Worm (Caenorhabditis elegans): ENCODE results near the gene hrpa-1.

The hrpa-1 gene

ce11 chrIV:3383203-3383602, 44.5 kb upstream of the hrpa-1 start:
- no peak for TF ChIP-seq nhr-11 (tag; optimal IDR thresholded peaks at IDR 0.05)
- TF ChIP-seq R02D3.7 (tag; optimal IDR thresholded peaks at IDR 0.05): no peak
- TF ChIP-seq daf-12 (tag; optimal IDR thresholded peaks at IDR 0.05): no peak
- no peak for TF ChIP-seq nhr-237 (tag; optimal IDR thresholded peaks at IDR 0.05)
- TF ChIP-seq tbx-2 (tag; optimal IDR thresholded peaks at IDR 0.05): no peak
- no peak for TF ChIP-seq lin-15B (tag; optimal IDR thresholded peaks at IDR 0.05)
- no peak for TF ChIP-seq fkh-2 (tag; optimal IDR thresholded peaks at IDR 0.05)
- no peak for TF ChIP-seq pha-4 (tag; optimal IDR thresholded peaks at IDR 0.05)
- TF ChIP-seq mdl-1 (tag; optimal IDR thresholded peaks at IDR 0.05): no peak
- no peak for TF ChIP-seq fkh-10 (GFP tag; optimal IDR thresholded peaks at IDR 0.05)
- no peak for TF ChIP-seq nhr-23 (tag; optimal IDR thresholded peaks at IDR 0.05)
- no peak for TF ChIP-seq fos-1 (tag; optimal IDR thresholded peaks at IDR 0.05)

ce11 chrIV:3382338-3382907, 43.8 kb upstream of the hrpa-1 start, which contains the start of gene B0546.3:
B0546.3 (minus strand) TSS chrIV:3382841.
- peak; percentile 69 for TF ChIP-seq ama-1 (optimal IDR thresholded peaks at IDR 0.05)
- TF ChIP-seq lin-39 (tag; optimal IDR thresholded peaks at IDR 0.05): no peak
- TF ChIP-seq nhr-25 (tag; optimal IDR thresholded peaks at IDR 0.05): no peak
- peak; percentile 13 for TF ChIP-seq nhr-23 (tag; optimal IDR thresholded peaks at IDR 0.05)
- peak; percentile 2 for TF ChIP-seq elt-2 (tag; optimal IDR thresholded peaks at IDR 0.05)

- no peak for TF ChIP-seq R02D3.7 (tag; optimal IDR thresholded peaks at IDR 0.05)
- no peak for TF ChIP-seq lsy-12 (tag; optimal IDR thresholded peaks at IDR 0.05)
- no peak for TF ChIP-seq egl-27 (tag; optimal IDR thresholded peaks at IDR 0.05)
- TF ChIP-seq fkh-10 (GFP tag; optimal IDR thresholded peaks at IDR 0.05): no peak
- TF ChIP-seq mml-1 (tag; optimal IDR thresholded peaks at IDR 0.05): no peak
- TF ChIP-seq unc-39 (tag; optimal IDR thresholded peaks at IDR 0.05): no peak
- TF ChIP-seq fos-1 (tag; optimal IDR thresholded peaks at IDR 0.05): no peak
These were observed 39.6 kb upstream of the hrpa-1 start, which contains the start of gene otub-4 for ce11 chrIV:3378080-3378804. otub-4 (minus strand) TSS chrIV:3378130.

ce11 chrIV:3373370-3373769, 34.7 kb upstream of the hrpa-1 start:
- TF ChIP-seq nhr-11 (tag; optimal IDR thresholded peaks at IDR 0.05): no peak
- TF ChIP-seq pqm-1 (tag; optimal IDR thresholded peaks at IDR 0.05): no peak
- TF ChIP-seq hmg-11 (tag; optimal IDR thresholded peaks at IDR 0.05): no peak
- TF ChIP-seq nhr-237 (tag; optimal IDR thresholded peaks at IDR 0.05): no peak
- TF ChIP-seq fkh-2 (tag; optimal IDR thresholded peaks at IDR 0.05): no peak
- no peak for TF ChIP-seq ztf-4 (tag; optimal IDR thresholded peaks at IDR 0.05)
- no peak for TF ChIP-seq unc-39 (tag; optimal IDR thresholded peaks at IDR 0.05)
- TF ChIP-seq ceh-9 (tag; optimal IDR thresholded peaks at IDR 0.05): no peak
- TF ChIP-seq ceh-16 (tag; optimal IDR thresholded peaks at IDR 0.05): no peak
- TF ChIP-seq nfya-1 (tag; optimal IDR thresholded peaks at IDR 0.05; ENCODE audit: insufficient read depth): no peak
- TF ChIP-seq ZK546.5 (tag; optimal IDR thresholded peaks at IDR 0.05): no peak
- no peak for TF ChIP-seq fos-1 (tag; optimal IDR thresholded peaks at IDR 0.05)

ce11 chrIV:3368638-3369247, 30.1 kb upstream of the hrpa-1 start, which contains the start of gene vha-19:
vha-19 (plus strand) TSS chrIV:3369197.
- TF ChIP-seq tbx-2 (tag; optimal IDR thresholded peaks at IDR 0.05) (no peak), sea-2 (GFP tag; optimal IDR thresholded peaks at IDR 0.05) (no peak), skn-1 (tag; optimal IDR thresholded peaks at IDR 0.05) (no peak), nhr-23 (tag; optimal IDR thresholded peaks at IDR 0.05) (no peak), nhr-43 (tag; optimal IDR thresholded peaks at IDR 0.05; ENCODE audit: poor library complexity, severe bottlenecking) (no peak), mdl-1 (tag; optimal IDR thresholded peaks at IDR 0.05) (no peak), snpc-4 (tag; optimal IDR thresholded peaks at IDR 0.05) (no peak), ceh-9 (tag; optimal IDR thresholded peaks at IDR 0.05) (no peak), R02D3.7 (tag; optimal IDR thresholded peaks at IDR 0.05) (no peak), jun-1 (tag; optimal IDR thresholded peaks at IDR 0.05) (no peak), ceh-82 (tag; optimal IDR thresholded peaks at IDR 0.05) (no peak), nfya-1 (tag; optimal IDR thresholded peaks at IDR 0.05; ENCODE audit: insufficient read depth) (peak; percentile 38), egl-5 (tag; optimal IDR thresholded peaks at IDR 0.05) (no peak), pqm-1 (tag; optimal IDR thresholded peaks at IDR 0.05) (no peak), ztf-11 (tag; optimal IDR thresholded peaks at IDR 0.05) (no peak), pha-4 (tag; optimal IDR thresholded peaks at IDR 0.05) (peak; percentile 52), nhr-25 (tag; optimal IDR thresholded peaks at IDR 0.05) (no peak), zag-1 (tag; optimal IDR thresholded peaks at IDR 0.05) (no peak), nhr-28 (tag; optimal IDR thresholded peaks at IDR 0.05) (no peak), fos-1 (tag; optimal IDR thresholded peaks at IDR 0.05) (no peak), ceh-28 (tag; optimal IDR thresholded peaks at IDR 0.05) (no peak), lin-39 (tag; optimal IDR thresholded peaks at IDR 0.05) (peak; percentile 15), lin-15B (tag; optimal IDR thresholded peaks at IDR 0.05) (peak; percentile 51), egl-27 (tag; optimal IDR thresholded peaks at IDR 0.05) (no peak), ZK546.5 (tag; optimal IDR thresholded peaks at IDR 0.05) (no peak), lsy-12 (tag; optimal IDR thresholded peaks at IDR 0.05) (no peak), mml-1 (tag; optimal IDR thresholded peaks at IDR 0.05) (no peak), elt-2 (tag; optimal IDR thresholded peaks at IDR 0.05) (peak; percentile 61), fkh-2 (tag; optimal IDR thresholded peaks at IDR 0.05) (no peak), nhr-11 (tag; optimal IDR thresholded peaks at IDR 0.05) (no peak), ama-1 (optimal IDR thresholded peaks at IDR 0.05) (no peak), fkh-10 (GFP tag; optimal IDR thresholded peaks at IDR 0.05) (no peak), nhr-76 (tag; optimal IDR thresholded peaks at IDR 0.05) (no peak)

Data from whole organism, L3 larva.